Worm (Caenorhabditis elegans) whole organism, dauer: ENCODE data around the gene trpp-9.
A peak's percentile ranks its signal among the peaks of the same experiment; 100 is the strongest.

Experiments used
- unc-62 ChIP-seq: sonication (generic microtip); optimal IDR thresholded peaks from 2 replicates; lab custom pipeline; 2017; ENCODE audit warnings: missing biosample characterization, missing genetic modification reagents, missing genetic modification characterization

The trpp-9 gene

ce11 chrX:11591620-11592019 lies 27.9 kb downstream of the trpp-9 start, which contains the start of gene F52D10.2:
TSS of gene F52D10.2 (minus strand) at chrX:11591720.
- TF ChIP-seq unc-62 (GFP tag; lab: Kevin White, UChicago), result no peak

- no peak for TF ChIP-seq unc-62 (GFP tag; lab: Kevin White, UChicago)
Measured at ce11 chrX:11592539-11592938, 28.8 kb downstream of the trpp-9 start.

- TF ChIP-seq unc-62 (GFP tag; lab: Kevin White, UChicago), result no peak
Measured at ce11 chrX:11596876-11597275, 33.2 kb downstream of the trpp-9 start.

- TF ChIP-seq unc-62 (GFP tag; lab: Kevin White, UChicago), result no peak
Measured at ce11 chrX:11598839-11599238, 35.1 kb downstream of the trpp-9 start.

- TF ChIP-seq unc-62 (GFP tag; lab: Kevin White, UChicago), result no peak
Measured at ce11 chrX:11600488-11601106, 36.9 kb downstream of the trpp-9 start.

ce11 chrX:11603234-11604108 lies 39.7 kb downstream of the trpp-9 start:
- no peak for TF ChIP-seq unc-62 (GFP tag; lab: Kevin White, UChicago)

ce11 chrX:11605214-11605765 lies 41.6 kb downstream of the trpp-9 start, which contains the start of gene ftt-2:
TSS of gene ftt-2 (minus strand) at chrX:11605419.
- no peak for TF ChIP-seq unc-62 (GFP tag; lab: Kevin White, UChicago)

ce11 chrX:11605766-11606490 lies 42.2 kb downstream of the trpp-9 start:
- TF ChIP-seq unc-62 (GFP tag; lab: Kevin White, UChicago), result peak; percentile 22

ce11 chrX:11606815-11607499 lies 43.2 kb downstream of the trpp-9 start:
- no peak for TF ChIP-seq unc-62 (GFP tag; lab: Kevin White, UChicago)

- no peak for TF ChIP-seq unc-62 (GFP tag; lab: Kevin White, UChicago)
Measured at ce11 chrX:11607500-11607823, 43.7 kb downstream of the trpp-9 start.

- TF ChIP-seq unc-62 (GFP tag; lab: Kevin White, UChicago), result no peak
Measured at ce11 chrX:11608110-11608759, 44.5 kb downstream of the trpp-9 start.

- TF ChIP-seq unc-62 (GFP tag; lab: Kevin White, UChicago), result no peak
Measured at ce11 chrX:11617387-11617786, 53.7 kb downstream of the trpp-9 start, which contains the start of gene F52D10.4. TSS of gene F52D10.4 (plus strand) at chrX:11617470.
